Fruit fly (Drosophila melanogaster) whole organism, wandering third instar larva: ENCODE data around the gene pyd.
A peak's percentile ranks its signal among the peaks of the same experiment; 100 is the strongest.

Experiments
- Abd-B ChIP-seq: fragments of >200 bp; optimal IDR thresholded peaks from 2 replicates; lab custom pipeline; 2017; ENCODE audit warnings: missing biosample characterization, missing genetic modification characterization
- CG32264 ChIP-seq: fragments of 200-800 bp; sonication (Bioruptor generic); optimal IDR thresholded peaks from 2 replicates; lab custom pipeline; 2016; ENCODE audit warnings: missing biosample characterization, missing genetic modification characterization
- CG9705 ChIP-seq: fragments of 200-800 bp; sonication (Bioruptor generic); optimal IDR thresholded peaks from 2 replicates; lab custom pipeline; 2018; ENCODE audit warnings: missing biosample characterization, mild to moderate bottlenecking, missing genetic modification characterization
- CrebA ChIP-seq: fragments of 200-800 bp; sonication (Bioruptor generic); optimal IDR thresholded peaks from 2 replicates; lab custom pipeline; 2016; ENCODE audit warnings: missing biosample characterization, mild to moderate bottlenecking, missing genetic modification characterization, borderline replicate concordance
- Dfd ChIP-seq: fragments of >200 bp; optimal IDR thresholded peaks from 2 replicates; lab custom pipeline; 2017; ENCODE audit warnings: missing biosample characterization, missing genetic modification characterization
- Dif ChIP-seq: fragments of 200-275, 200-300 bp; sonication (Bioruptor generic); optimal IDR thresholded peaks from 2 replicates; lab custom pipeline; 2018; ENCODE audit warnings: missing biosample characterization, missing genetic modification characterization; ENCODE audit not compliant: partially characterized antibody
- GATAd ChIP-seq: sonication (Bioruptor generic); optimal IDR thresholded peaks from 2 replicates; lab custom pipeline; 2016; ENCODE audit warnings: missing biosample characterization, missing genetic modification characterization
- HLH106 ChIP-seq: fragments of 200-800 bp; optimal IDR thresholded peaks from 3 replicates; lab custom pipeline; 2019; ENCODE audit warnings: missing biosample characterization, mild to moderate bottlenecking, missing genetic modification characterization, moderate library complexity
- Hnf4 ChIP-seq: fragments of 200-800 bp; sonication (Bioruptor generic); optimal IDR thresholded peaks from 2 replicates; lab custom pipeline; 2016; ENCODE audit warnings: missing biosample characterization, mild to moderate bottlenecking, missing genetic modification characterization
- Hr78 ChIP-seq: fragments of >200 bp; optimal IDR thresholded peaks from 2 replicates; lab custom pipeline; 2017; ENCODE audit warnings: missing biosample characterization, missing genetic modification characterization
- Hr83 ChIP-seq: fragments of 200-300 bp; sonication (Bioruptor generic); optimal IDR thresholded peaks from 2 replicates; lab custom pipeline; 2016; ENCODE audit warnings: missing biosample characterization, mild to moderate bottlenecking, missing genetic modification characterization, moderate library complexity; ENCODE audit not compliant: poor library complexity, severe bottlenecking
- Jra ChIP-seq: sonication (Bioruptor generic); optimal IDR thresholded peaks from 2 replicates; lab custom pipeline; 2016; ENCODE audit warnings: missing biosample characterization, missing genetic modification characterization
- Mio ChIP-seq: sonication (Bioruptor generic); optimal IDR thresholded peaks from 2 replicates; lab custom pipeline; 2016; ENCODE audit warnings: missing biosample characterization, missing genetic modification characterization
- Myc ChIP-seq: fragments of >200 bp; optimal IDR thresholded peaks from 2 replicates; lab custom pipeline; 2017
- OdsH ChIP-seq: fragments of 200-800 bp; sonication (Bioruptor generic); optimal IDR thresholded peaks from 2 replicates; lab custom pipeline; 2016; ENCODE audit warnings: missing biosample characterization, mild to moderate bottlenecking, missing genetic modification characterization
- Rel ChIP-seq, 2 experiments: fragments of 200-800 bp; sonication (Bioruptor generic) in 1 of 2; optimal IDR thresholded peaks; 2 replicates in 1 of 2; 3 replicates in 1 of 2; lab custom pipeline; 2016 to 2019; ENCODE audit warnings: mild to moderate bottlenecking in 2 of 2, missing biosample characterization in 2 of 2, missing genetic modification characterization in 2 of 2, moderate library complexity in 1 of 2
- Sp1 ChIP-seq: fragments of 200-800 bp; sonication (Bioruptor generic); optimal IDR thresholded peaks from 3 replicates; lab custom pipeline; 2019; ENCODE audit warnings: missing biosample characterization, mild to moderate bottlenecking, missing genetic modification characterization, moderate library complexity
- Vsx2 ChIP-seq: fragments of 200-300, 225-300 bp; sonication (Bioruptor generic); optimal IDR thresholded peaks from 2 replicates; lab custom pipeline; 2018; ENCODE audit warnings: missing biosample characterization, missing genetic modification characterization; ENCODE audit not compliant: partially characterized antibody
- br ChIP-seq: fragments of 200-800 bp; sonication (Bioruptor generic); optimal IDR thresholded peaks from 2 replicates; lab custom pipeline; 2016; ENCODE audit warnings: missing biosample characterization, missing genetic modification characterization
- brk ChIP-seq: fragments of 200-800 bp; sonication (Bioruptor generic); optimal IDR thresholded peaks from 2 replicates; lab custom pipeline; 2016; ENCODE audit warnings: missing biosample characterization, mild to moderate bottlenecking, missing genetic modification characterization
- dl ChIP-seq, 2 experiments: fragments of 175-275, 200-275 bp in 1 of 2; fragments of 200-275 bp in 1 of 2; sonication (Bioruptor generic); optimal IDR thresholded peaks; lab custom pipeline; 2018; ENCODE audit warnings: mild to moderate bottlenecking in 2 of 2, missing biosample characterization in 2 of 2, missing genetic modification characterization in 2 of 2, moderate library complexity in 2 of 2; ENCODE audit not compliant: partially characterized antibody in 2 of 2, insufficient read depth in 1 of 2
- dmrt93B ChIP-seq: fragments of 200-800 bp; sonication (Bioruptor generic); optimal IDR thresholded peaks from 2 replicates; lab custom pipeline; 2018; ENCODE audit warnings: missing biosample characterization, mild to moderate bottlenecking, missing genetic modification characterization
- dsf ChIP-seq: sonication (Bioruptor generic); optimal IDR thresholded peaks from 2 replicates; lab custom pipeline; 2016; ENCODE audit warnings: missing biosample characterization, missing genetic modification characterization, borderline replicate concordance
- ey ChIP-seq: fragments of 200-800 bp; sonication (Bioruptor generic); optimal IDR thresholded peaks from 2 replicates; lab custom pipeline; 2016; ENCODE audit warnings: missing biosample characterization, missing genetic modification characterization
- foxo ChIP-seq, 2 experiments: fragments of 200-800 bp; sonication (Bioruptor generic); optimal IDR thresholded peaks; 2 replicates in 1 of 2; 3 replicates in 1 of 2; lab custom pipeline; 2016 to 2017; ENCODE audit warnings: missing biosample characterization in 2 of 2, missing genetic modification characterization in 2 of 2
- fru ChIP-seq: fragments of 200-800 bp; sonication (Bioruptor generic); optimal IDR thresholded peaks from 3 replicates; lab custom pipeline; 2016; ENCODE audit warnings: missing biosample characterization, mild to moderate bottlenecking, missing genetic modification characterization
- h ChIP-seq: fragments of 200-800 bp; sonication (Bioruptor generic); optimal IDR thresholded peaks from 3 replicates; lab custom pipeline; 2016; ENCODE audit warnings: missing biosample characterization, mild to moderate bottlenecking, missing genetic modification characterization
- jim ChIP-seq: fragments of 175-275, 200-325 bp; sonication (Bioruptor generic); optimal IDR thresholded peaks from 2 replicates; lab custom pipeline; 2016; ENCODE audit warnings: missing biosample characterization, mild to moderate bottlenecking, missing genetic modification characterization
- lola ChIP-seq: fragments of >200 bp; optimal IDR thresholded peaks from 2 replicates; lab custom pipeline; 2017; ENCODE audit warnings: missing biosample characterization, missing genetic modification characterization
- pan ChIP-seq: fragments of >200 bp; optimal IDR thresholded peaks from 2 replicates; lab custom pipeline; 2017
- psq ChIP-seq: fragments of 200-800 bp; sonication (Bioruptor generic); optimal IDR thresholded peaks from 3 replicates; lab custom pipeline; 2017; ENCODE audit warnings: missing biosample characterization, mild to moderate bottlenecking, missing genetic modification characterization, moderate library complexity
- rgr ChIP-seq: fragments of 200-800 bp; sonication (Bioruptor generic); optimal IDR thresholded peaks from 3 replicates; lab custom pipeline; 2016; ENCODE audit warnings: missing biosample characterization, mild to moderate bottlenecking, missing genetic modification characterization
- sage ChIP-seq: fragments of 200-800 bp; sonication (Bioruptor generic); optimal IDR thresholded peaks from 2 replicates; lab custom pipeline; 2016; ENCODE audit warnings: missing biosample characterization, mild to moderate bottlenecking, missing genetic modification characterization
- sv ChIP-seq: fragments of 200-800 bp; sonication (Bioruptor generic); optimal IDR thresholded peaks from 3 replicates; lab custom pipeline; 2016; ENCODE audit warnings: missing biosample characterization, missing genetic modification characterization
- tai ChIP-seq: sonication (Bioruptor generic); optimal IDR thresholded peaks from 2 replicates; lab custom pipeline; 2016; ENCODE audit warnings: missing biosample characterization, missing genetic modification characterization
- woc ChIP-seq: sonication (Bioruptor generic); optimal IDR thresholded peaks from 2 replicates; lab custom pipeline; 2016; ENCODE audit warnings: missing biosample characterization, mild to moderate bottlenecking, missing genetic modification characterization

pyd gene

dm6 chr3R:8931777-8932345 is at the start of gene pyd:
pyd (minus strand) TSS chr3R:8931896.
- TF ChIP-seq pan (lab: Kevin White, UChicago) (no peak), Hr83 (GFP tag; lab: Kevin White, UChicago) (peak; percentile 48), lola (no peak), h (GFP tag; lab: Kevin White, UChicago) (peak; percentile 75), jim (GFP tag; lab: Kevin White, UChicago) (no peak), Hnf4 (GFP tag; lab: Kevin White, UChicago) (peak; percentile 51), dsf (no peak), woc (GFP tag; lab: Kevin White, UChicago) (peak; percentile 88), foxo (GFP tag; optimal IDR thresholded peaks at IDR 0.05; lab: Kevin White, UChicago) (peak in 1 of 2 experiments; percentile 67), Rel (GFP tag; optimal IDR thresholded peaks at IDR 0.05; lab: Kevin White, UChicago) (no peak), Rel (tag; optimal IDR thresholded peaks at IDR 0.05; lab: Kevin White, UChicago) (peak; percentile 22), ey (GFP tag; lab: Kevin White, UChicago) (peak; percentile 67), dmrt93B (GFP tag; lab: Kevin White, UChicago) (peak; percentile 14), fru (peak; percentile 70), br (GFP tag; lab: Kevin White, UChicago) (peak; percentile 67), GATAd (no peak), Myc (peak; percentile 97), tai (GFP tag; lab: Kevin White, UChicago) (peak; percentile 58), Abd-B (no peak), OdsH (GFP tag; lab: Kevin White, UChicago) (peak; percentile 37), sv (GFP tag; lab: Kevin White, UChicago) (peak; percentile 53), Dif (GFP tag; lab: Kevin White, UChicago) (peak; percentile 63), Vsx2 (GFP tag; lab: Kevin White, UChicago) (peak; percentile 18), CG9705 (peak; percentile 23), HLH106 (tag; lab: Kevin White, UChicago) (peak; percentile 69), Sp1 (GFP tag; lab: Kevin White, UChicago) (peak; percentile 60), rgr (GFP tag; lab: Kevin White, UChicago) (peak; percentile 51), psq (peak; percentile 81)

- TF ChIP-seq Jra (GFP tag; lab: Kevin White, UChicago) = no peak
- TF ChIP-seq Dif (GFP tag; lab: Kevin White, UChicago) = peak; percentile 67
- TF ChIP-seq dl (GFP tag; optimal IDR thresholded peaks at IDR 0.05; lab: Kevin White, UChicago; ENCODE audit: insufficient read depth in 1 of 2, partially characterized antibody in 2 of 2) = peak; percentile 59 to 60
Measured at dm6 chr3R:8980776-8981165, 49.1 kb upstream of the pyd start, which contains the start of gene CAHbeta. CAHbeta (plus strand) TSS chr3R:8980860.

DNA sequence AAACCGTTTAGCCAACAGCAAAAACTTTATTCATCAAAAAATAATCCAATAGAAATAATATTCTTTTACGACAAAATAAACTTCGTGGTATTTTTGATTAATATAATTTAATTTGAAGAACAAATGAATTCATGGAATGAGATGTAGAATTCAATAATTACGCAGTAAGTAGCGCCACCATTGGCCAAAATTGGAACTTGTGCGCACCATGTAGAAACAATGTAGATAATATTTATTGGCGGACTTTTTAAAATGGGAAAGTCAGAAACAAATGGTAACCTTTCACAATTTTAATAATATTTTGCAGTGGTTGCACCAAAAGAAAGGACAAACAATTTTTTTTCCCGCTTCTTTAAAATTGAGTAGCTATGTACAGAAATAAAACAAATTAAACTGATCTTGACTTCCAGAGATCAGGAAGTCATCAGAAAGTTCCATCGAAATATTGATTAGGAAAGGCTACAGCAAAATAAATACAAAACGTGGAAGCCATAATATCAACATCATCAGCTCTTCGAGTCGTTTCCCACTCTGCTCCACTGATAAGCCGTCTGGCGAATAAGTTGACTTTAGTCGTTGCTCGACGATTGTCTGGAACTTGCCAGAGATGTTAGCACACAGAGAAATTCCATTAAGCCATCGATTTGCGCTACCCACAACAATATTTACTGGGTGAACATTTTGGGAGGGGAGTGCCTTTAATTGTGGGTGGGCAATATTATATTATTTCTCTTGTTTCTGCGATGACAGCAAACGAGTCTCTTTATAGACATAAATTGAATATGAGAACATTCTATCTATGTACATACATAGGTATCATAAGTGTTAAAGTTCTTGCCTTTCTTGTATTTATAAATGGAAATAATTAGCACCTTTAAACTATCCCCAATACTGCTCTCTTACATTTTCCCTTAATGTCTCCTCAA is 48.4 kb upstream of the pyd start:
- peak; percentile 13 for TF ChIP-seq brk (GFP tag; lab: Kevin White, UChicago)
- peak; percentile 13 for TF ChIP-seq h (GFP tag; lab: Kevin White, UChicago)
- no peak for TF ChIP-seq Hnf4 (GFP tag; lab: Kevin White, UChicago)
- peak in 1 of 2 experiments; percentile 7 for TF ChIP-seq foxo (GFP tag; optimal IDR thresholded peaks at IDR 0.05; lab: Kevin White, UChicago)
- TF ChIP-seq dsf = no peak
- peak; percentile 23 for TF ChIP-seq fru

DNA sequence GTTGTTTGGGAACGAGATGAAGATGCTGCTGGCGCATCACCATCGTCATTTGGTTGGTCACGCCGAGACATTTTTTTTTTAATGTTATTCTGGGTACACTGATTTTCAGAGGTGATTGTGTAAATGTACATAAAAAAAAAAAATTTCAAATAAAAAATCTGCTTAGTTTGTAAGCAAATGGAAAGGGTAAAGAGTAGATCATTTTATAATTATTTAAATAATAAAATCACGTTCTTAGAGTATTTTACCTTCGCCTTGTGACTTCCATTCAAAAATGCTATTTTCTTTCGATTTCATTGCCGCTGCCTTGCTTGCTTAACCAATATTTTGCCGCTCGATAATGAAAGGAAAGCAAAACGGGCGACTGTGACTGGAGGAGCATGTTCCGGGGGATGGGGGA is 47.1 kb upstream of the pyd start:
- TF ChIP-seq rgr (GFP tag; lab: Kevin White, UChicago) (peak; percentile 65), OdsH (GFP tag; lab: Kevin White, UChicago) (peak; percentile 32), brk (GFP tag; lab: Kevin White, UChicago) (peak; percentile 57), Jra (GFP tag; lab: Kevin White, UChicago) (no peak), psq (peak; percentile 64), br (GFP tag; lab: Kevin White, UChicago) (peak; percentile 40), Hr78 (no peak), Sp1 (GFP tag; lab: Kevin White, UChicago) (peak; percentile 78), HLH106 (tag; lab: Kevin White, UChicago) (peak; percentile 58), Dfd (GFP tag; lab: Kevin White, UChicago) (no peak), CrebA (GFP tag; lab: Kevin White, UChicago) (no peak), h (GFP tag; lab: Kevin White, UChicago) (peak; percentile 74), Myc (no peak), lola (no peak), woc (GFP tag; lab: Kevin White, UChicago) (peak; percentile 67), dmrt93B (GFP tag; lab: Kevin White, UChicago) (peak; percentile 40), fru (peak; percentile 73), tai (GFP tag; lab: Kevin White, UChicago) (peak; percentile 38), Abd-B (no peak), sv (GFP tag; lab: Kevin White, UChicago) (no peak), GATAd (no peak), Hnf4 (GFP tag; lab: Kevin White, UChicago) (peak; percentile 18), sage (peak; percentile 52), Mio (GFP tag; lab: Kevin White, UChicago) (no peak), Dif (GFP tag; lab: Kevin White, UChicago) (no peak), CG32264 (peak; percentile 6), foxo (GFP tag; optimal IDR thresholded peaks at IDR 0.05; lab: Kevin White, UChicago) (peak in 1 of 2 experiments; percentile 69), Hr83 (GFP tag; lab: Kevin White, UChicago) (no peak)
